Fruit fly (Drosophila melanogaster): ENCODE data around the gene CG9072.

- TF ChIP-seq Sox14 (GFP tag; optimal IDR thresholded peaks at IDR 0.05): no peak
- TF ChIP-seq CG16779 (tag; optimal IDR thresholded peaks at IDR 0.05): no peak
- no peak for TF ChIP-seq acj6 (GFP tag; optimal IDR thresholded peaks at IDR 0.05)
- no peak for TF ChIP-seq OdsH (GFP tag; optimal IDR thresholded peaks at IDR 0.05)
- no peak for TF ChIP-seq Blimp-1 (GFP tag; optimal IDR thresholded peaks at IDR 0.05)
- no peak for TF ChIP-seq Hr4 (GFP tag; optimal IDR thresholded peaks at IDR 0.05)
- no peak for TF ChIP-seq vri (GFP tag; optimal IDR thresholded peaks at IDR 0.05)
- TF ChIP-seq Lpt (GFP tag; optimal IDR thresholded peaks at IDR 0.05): no peak
- no peak for TF ChIP-seq Met (GFP tag; optimal IDR thresholded peaks at IDR 0.05)
- TF ChIP-seq CG10669 (GFP tag; optimal IDR thresholded peaks at IDR 0.05): no peak
- no peak for TF ChIP-seq CG8319 (GFP tag; optimal IDR thresholded peaks at IDR 0.05)
- TF ChIP-seq svp (GFP tag): no peak
- no peak for TF ChIP-seq CG3919 (GFP tag; optimal IDR thresholded peaks at IDR 0.05)
Observed at dm6 chrX:15125496-15125895, 29.7 kb upstream of the CG9072 start, which contains the start of gene drd.
